Worm (Caenorhabditis elegans) whole organism, L1 larva: Measurements from ENCODE around the gene ifd-2.

Source experiments
- C04F5.9 ChIP-seq: sonication (generic microtip); optimal IDR thresholded peaks from 2 replicates; lab custom pipeline; 2016; ENCODE audit warnings: missing genetic modification characterization, missing compliant biosample characterization
- C34B4.2 ChIP-seq: sonication (generic microtip); optimal IDR thresholded peaks from 2 replicates; lab custom pipeline; 2017; ENCODE audit warnings: mild to moderate bottlenecking, missing genetic modification characterization, missing compliant biosample characterization
- alr-1 ChIP-seq: fragments of 200-800 bp; sonication (Bioruptor generic); optimal IDR thresholded peaks from 2 replicates; lab custom pipeline; 2018; ENCODE audit warnings: borderline replicate concordance, mild to moderate bottlenecking, missing genetic modification characterization, missing compliant biosample characterization
- aly-2 ChIP-seq: fragments of 150-350 bp; optimal IDR thresholded peaks from 2 replicates; lab custom pipeline; 2014; ENCODE audit warnings: missing biosample characterization, missing genetic modification characterization
- blmp-1 ChIP-seq: fragments of 150-350 bp; optimal IDR thresholded peaks from 2 replicates; lab custom pipeline; 2014; ENCODE audit warnings: missing biosample characterization, missing genetic modification characterization
- ceh-63 ChIP-seq: fragments of 200-800 bp; sonication (Bioruptor generic); optimal IDR thresholded peaks from 2 replicates; lab custom pipeline; 2018; ENCODE audit warnings: mild to moderate bottlenecking, missing genetic modification characterization, missing compliant biosample characterization
- ceh-82 ChIP-seq, 3 experiments: fragments of 150-350 bp in 1 of 3; sonication (generic microtip) in 2 of 3; optimal IDR thresholded peaks; 2 replicates each; lab custom pipeline; 2014 to 2017; ENCODE audit warnings: missing biosample characterization in 3 of 3, missing genetic modification characterization in 3 of 3
- ceh-88 ChIP-seq: fragments of 200-800 bp; sonication (Bioruptor generic); IDR thresholded peaks from 2 replicates; pipeline ENCODE4 v1.3.6; 2022; ENCODE audit warnings: missing genetic modification characterization, missing compliant biosample characterization
- ceh-90 ChIP-seq: sonication (generic microtip); optimal IDR thresholded peaks from 2 replicates; lab custom pipeline; 2016; ENCODE audit warnings: missing genetic modification characterization, missing compliant biosample characterization
- dpl-1 ChIP-seq, 3 experiments: fragments of 150-350 bp in 2 of 3; sonication (generic microtip) in 1 of 3; optimal IDR thresholded peaks; 2 replicates each; lab custom pipeline; 2014 to 2017; ENCODE audit warnings: missing biosample characterization in 3 of 3, missing genetic modification characterization in 3 of 3, missing genetic modification reagents in 3 of 3
- dsc-1 ChIP-seq: sonication (generic microtip); optimal IDR thresholded peaks from 2 replicates; lab custom pipeline; 2016; ENCODE audit warnings: mild to moderate bottlenecking, missing genetic modification characterization, missing compliant biosample characterization
- efl-1 ChIP-seq, 4 experiments: fragments of 150-350 bp; optimal IDR thresholded peaks in 3 of 4; peaks in 1 of 4; 1 replicate in 1 of 4; 2 replicates in 3 of 4; lab custom pipeline; 2014; ENCODE audit warnings: missing biosample characterization in 2 of 4, missing genetic modification characterization in 2 of 4, missing genetic modification reagents in 2 of 4
- efl-3 ChIP-seq: fragments of 200-800 bp; sonication (Bioruptor generic); optimal IDR thresholded peaks from 2 replicates; lab custom pipeline; 2018; ENCODE audit warnings: mild to moderate bottlenecking, missing genetic modification characterization, missing compliant biosample characterization
- elt-3 ChIP-seq, 6 experiments: fragments of 150-350 bp in 1 of 6; sonication (generic microtip); optimal IDR thresholded peaks; 2 replicates each; lab custom pipeline; 2017 to 2018; ENCODE audit warnings: missing biosample characterization in 6 of 6, missing genetic modification characterization in 6 of 6, inconsistent platforms in 1 of 6
- ets-5 ChIP-seq: fragments of 200-800 bp; sonication (Bioruptor generic); IDR thresholded peaks from 2 replicates; pipeline ENCODE4 v1.3.6; 2022; ENCODE audit warnings: missing genetic modification characterization, missing compliant biosample characterization
- fkh-4 ChIP-seq: sonication (generic microtip); optimal IDR thresholded peaks from 2 replicates; lab custom pipeline; 2016; ENCODE audit warnings: missing compliant biosample characterization, missing genetic modification characterization, borderline replicate concordance
- fos-1 ChIP-seq: fragments of 150-350 bp; optimal IDR thresholded peaks from 2 replicates; lab custom pipeline; 2014; ENCODE audit warnings: missing biosample characterization, missing genetic modification characterization
- isw-1 ChIP-seq: fragments of 200-800 bp; sonication (Bioruptor generic); IDR thresholded peaks from 2 replicates; pipeline ENCODE4 v1.3.6; 2022; ENCODE audit warnings: missing genetic modification characterization, missing compliant biosample characterization
- lin-35 ChIP-seq, 2 experiments: fragments of 150-350 bp; optimal IDR thresholded peaks; 2 replicates each; lab custom pipeline; 2014; ENCODE audit warnings: missing biosample characterization in 2 of 2, missing genetic modification characterization in 2 of 2, missing genetic modification reagents in 2 of 2
- lsy-2 ChIP-seq, 2 experiments: fragments of 150-350 bp; optimal IDR thresholded peaks; 2 replicates each; lab custom pipeline; 2014; ENCODE audit warnings: missing biosample characterization in 2 of 2, missing genetic modification characterization in 2 of 2
- mab-9 ChIP-seq: fragments of 200-800 bp; sonication (Bioruptor generic); IDR thresholded peaks from 2 replicates; pipeline ENCODE4 v1.3.6; 2022; ENCODE audit warnings: missing genetic modification reagents, missing genetic modification characterization, missing compliant biosample characterization
- mdl-1 ChIP-seq, 2 experiments: fragments of 150-350 bp; optimal IDR thresholded peaks; 2 replicates each; lab custom pipeline; 2014 to 2017; ENCODE audit warnings: missing biosample characterization in 2 of 2, missing genetic modification characterization in 2 of 2, inconsistent platforms in 1 of 2
- mep-1 ChIP-seq: fragments of 150-350 bp; optimal IDR thresholded peaks from 2 replicates; lab custom pipeline; 2014; ENCODE audit warnings: missing biosample characterization, missing genetic modification characterization
- nhr-11 ChIP-seq: fragments of 150-350 bp; optimal IDR thresholded peaks from 2 replicates; lab custom pipeline; 2014; ENCODE audit warnings: missing biosample characterization, missing genetic modification characterization
- nhr-20 ChIP-seq: sonication (generic microtip); optimal IDR thresholded peaks from 2 replicates; lab custom pipeline; 2016; ENCODE audit warnings: mild to moderate bottlenecking, missing genetic modification characterization, missing compliant biosample characterization
- nhr-237 ChIP-seq: fragments of 150-350 bp; optimal IDR thresholded peaks from 2 replicates; lab custom pipeline; 2014; ENCODE audit warnings: missing biosample characterization, missing genetic modification characterization
- nhr-47 ChIP-seq: sonication (generic microtip); optimal IDR thresholded peaks from 2 replicates; lab custom pipeline; 2016; ENCODE audit warnings: mild to moderate bottlenecking, missing genetic modification characterization, moderate library complexity, missing compliant biosample characterization
- nhr-85 ChIP-seq: sonication (generic microtip); peaks from one replicate; lab custom pipeline; 2016; ENCODE audit warnings: missing genetic modification characterization, inconsistent platforms, missing compliant biosample characterization
- nhr-90 ChIP-seq: sonication (generic microtip); optimal IDR thresholded peaks from 2 replicates; lab custom pipeline; 2016; ENCODE audit warnings: mild to moderate bottlenecking, missing genetic modification characterization, missing compliant biosample characterization; ENCODE audit not compliant: poor library complexity
- rnt-1 ChIP-seq: sonication (generic microtip); optimal IDR thresholded peaks from 2 replicates; lab custom pipeline; 2016; ENCODE audit warnings: mild to moderate bottlenecking, missing genetic modification characterization, moderate library complexity, missing compliant biosample characterization
- skn-1 ChIP-seq: fragments of 150-350 bp; optimal IDR thresholded peaks from 2 replicates; lab custom pipeline; 2014; ENCODE audit warnings: missing biosample characterization, missing genetic modification characterization
- snu-23 ChIP-seq: sonication (generic microtip); optimal IDR thresholded peaks from 2 replicates; lab custom pipeline; 2016; ENCODE audit warnings: missing genetic modification characterization, missing compliant biosample characterization
- swsn-7 ChIP-seq: sonication (generic microtip); optimal IDR thresholded peaks from 2 replicates; lab custom pipeline; 2016; ENCODE audit warnings: missing genetic modification characterization, missing compliant biosample characterization
- tbx-2 ChIP-seq: sonication (generic microtip); optimal IDR thresholded peaks from 2 replicates; lab custom pipeline; 2016; ENCODE audit warnings: missing genetic modification characterization, missing compliant biosample characterization
- unc-86 ChIP-seq: sonication (generic microtip); optimal IDR thresholded peaks from 2 replicates; lab custom pipeline; 2016; ENCODE audit warnings: missing genetic modification characterization, missing compliant biosample characterization
- vab-15 ChIP-seq: sonication (generic microtip); optimal IDR thresholded peaks from 2 replicates; lab custom pipeline; 2017; ENCODE audit warnings: missing genotype, mild to moderate bottlenecking, missing genetic modification characterization, missing compliant biosample characterization
- xbp-1 ChIP-seq: sonication (generic microtip); optimal IDR thresholded peaks from 2 replicates; lab custom pipeline; 2016; ENCODE audit warnings: missing genetic modification characterization, missing compliant biosample characterization

ifd-2 gene

DNA sequence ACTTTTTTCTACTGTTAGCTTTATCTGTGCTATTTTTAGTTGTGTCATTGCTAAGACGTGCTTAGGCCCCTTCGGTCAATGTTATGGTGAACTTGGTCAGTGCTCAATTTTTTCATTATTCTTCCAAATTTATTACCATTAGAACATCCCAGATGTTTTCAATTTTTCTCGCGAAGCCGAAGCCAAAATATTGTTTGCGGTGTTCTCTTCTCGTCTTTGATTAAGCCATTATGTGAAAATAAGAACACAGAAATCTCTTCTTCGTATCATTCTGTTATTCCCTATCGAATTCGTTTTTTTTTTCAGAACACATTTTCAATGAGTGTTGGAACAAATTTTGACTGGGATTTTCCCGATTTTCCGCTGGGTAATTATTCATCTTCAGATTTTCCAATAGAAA lies 13.3 kb downstream of the ifd-2 start, which contains the start of gene gtr-1:
TSS of gene gtr-1 (plus strand) at position 301 of the 400 bp plus-strand sequence.
- no peak for TF ChIP-seq dpl-1 (GFP tag; optimal IDR thresholded peaks at IDR 0.05; lab: Kevin White, UChicago)
- no peak for TF ChIP-seq ceh-63
- TF ChIP-seq ets-5: no peak
- TF ChIP-seq nhr-47: no peak
- peak; percentile 12 for TF ChIP-seq nhr-85 (tag; lab: Kevin White, UChicago)
- TF ChIP-seq, all 84 proteins: peak for 1

- no peak for TF ChIP-seq aly-2 (tag; lab: Kevin White, UChicago)
- TF ChIP-seq nhr-90 (tag; lab: Kevin White, UChicago): no peak
- no peak for TF ChIP-seq ceh-88
- no peak for TF ChIP-seq isw-1 (GFP tag; lab: Robert Waterston, UW)
- TF ChIP-seq, all 84 proteins: peak for 0
Observed at ce11 chrX:790593-790992, 25.1 kb downstream of the ifd-2 start.

ce11 chrX:789848-790247 lies 25.9 kb downstream of the ifd-2 start:
- TF ChIP-seq nhr-20: no peak
- no peak for TF ChIP-seq skn-1
- no peak for TF ChIP-seq tbx-2
- no peak for TF ChIP-seq alr-1 (tag; lab: Kevin White, UChicago)
- TF ChIP-seq efl-3 (GFP tag; lab: Kevin White, UChicago): no peak
- TF ChIP-seq mab-9 (GFP tag; lab: Robert Waterston, UW): no peak
- TF ChIP-seq mdl-1 (tag; optimal IDR thresholded peaks at IDR 0.05; lab: Kevin White, UChicago): no peak

- TF ChIP-seq fkh-4 (tag; lab: Kevin White, UChicago) (no peak), C34B4.2 (tag; lab: Kevin White, UChicago) (no peak), dsc-1 (tag; lab: Kevin White, UChicago) (no peak), lin-35 (GFP tag; optimal IDR thresholded peaks at IDR 0.05; lab: Kevin White, UChicago) (peak in 1 of 2 experiments; percentile 33), nhr-90 (tag; lab: Kevin White, UChicago) (no peak), ceh-63 (no peak), nhr-237 (tag; lab: Kevin White, UChicago) (no peak), vab-15 (tag; lab: Kevin White, UChicago) (no peak), lsy-2 (tag; optimal IDR thresholded peaks at IDR 0.05; lab: Kevin White, UChicago) (peak in 1 of 2 experiments; percentile 35), elt-3 (tag; optimal IDR thresholded peaks at IDR 0.05; lab: Kevin White, UChicago) (no peak), blmp-1 (tag; lab: Kevin White, UChicago) (peak; percentile 21), mab-9 (GFP tag; lab: Robert Waterston, UW) (no peak), mep-1 (tag; lab: Kevin White, UChicago) (peak; percentile 34), nhr-47 (peak; percentile 29), skn-1 (peak; percentile 43), snu-23 (GFP tag; lab: Kevin White, UChicago) (peak; percentile 28), unc-86 (no peak), fos-1 (tag; lab: Kevin White, UChicago) (no peak), alr-1 (tag; lab: Kevin White, UChicago) (no peak), ceh-90 (no peak), nhr-20 (peak; percentile 29), nhr-11 (tag; lab: Kevin White, UChicago) (no peak), rnt-1 (tag; lab: Kevin White, UChicago) (peak; percentile 29), C04F5.9 (tag; lab: Kevin White, UChicago) (no peak), swsn-7 (tag; lab: Kevin White, UChicago) (peak; percentile 4), efl-1 (optimal IDR thresholded peaks at IDR 0.05; lab: Kevin White, UChicago) (peak; percentile 33 to 52), efl-1 (GFP tag; optimal IDR thresholded peaks at IDR 0.05 in 1 of 2; lab: Kevin White, UChicago) (no peak), ceh-82 (tag; optimal IDR thresholded peaks at IDR 0.05; lab: Kevin White, UChicago) (peak in 1 of 3 experiments; percentile 25), xbp-1 (tag; lab: Kevin White, UChicago) (peak; percentile 13), ets-5 (no peak)
Observed at ce11 chrX:787992-788391, 27.7 kb downstream of the ifd-2 start, which contains the start of gene attf-5. TSS of gene attf-5 (plus strand) at chrX:788353.
